Fruit fly (Drosophila melanogaster): ENCODE results near the gene CG6071.

The CG6071 gene

dm6 chr3L:11680298-11680697, 34.5 kb upstream of the CG6071 start, which contains the start of gene CG32085 (continued):
- TF ChIP-seq mirr (GFP tag; optimal IDR thresholded peaks at IDR 0.05) (peak; percentile 10), chn (GFP tag; optimal IDR thresholded peaks at IDR 0.05) (peak; percentile 18), schlank (tag; optimal IDR thresholded peaks at IDR 0.05) (peak; percentile 67), CG2712 (tag; optimal IDR thresholded peaks at IDR 0.05) (peak; percentile 34), Eip74EF (GFP tag; optimal IDR thresholded peaks at IDR 0.05) (no peak), B-H2 (GFP tag; optimal IDR thresholded peaks at IDR 0.05) (peak; percentile 48), CG2129 (GFP tag; IDR thresholded peaks at IDR 0.05; ENCODE audit: partially characterized antibody) (no peak), Mrtf (GFP tag; IDR thresholded peaks at IDR 0.05) (peak; percentile 79), CG4404 (GFP tag; IDR thresholded peaks at IDR 0.05) (peak; percentile 42; the same call in 1 of the 2 replicates), CG1603 (tag; optimal IDR thresholded peaks at IDR 0.05) (no peak), CG15479 (GFP tag; optimal IDR thresholded peaks at IDR 0.05) (no peak), dm (GFP tag; optimal IDR thresholded peaks at IDR 0.05) (peak; percentile 4), CG7786 (GFP tag; optimal IDR thresholded peaks at IDR 0.05) (peak; percentile 62), Mes4 (GFP tag; optimal IDR thresholded peaks at IDR 0.05) (peak; percentile 3), Med (GFP tag) (peak; percentile 95), jigr1 (GFP tag; IDR thresholded peaks at IDR 0.05) (no peak), Dp (GFP tag; optimal IDR thresholded peaks at IDR 0.05) (peak; percentile 12), CG12659 (GFP tag; optimal IDR thresholded peaks at IDR 0.05) (peak; percentile 38), Side (GFP tag; optimal IDR thresholded peaks at IDR 0.05) (peak; percentile 24), Ets97D (GFP tag; optimal IDR thresholded peaks at IDR 0.05) (peak; percentile 17), CG9876 (GFP tag; optimal IDR thresholded peaks at IDR 0.05) (peak; percentile 28), zen (tag; optimal IDR thresholded peaks at IDR 0.05) (no peak), scrt (GFP tag; optimal IDR thresholded peaks at IDR 0.05) (peak; percentile 31), CG14860 (GFP tag; IDR thresholded peaks at IDR 0.05; ENCODE audit: partially characterized antibody) (no peak), CG10431 (GFP tag; optimal IDR thresholded peaks at IDR 0.05) (no peak), Dip3 (GFP tag; optimal IDR thresholded peaks at IDR 0.05) (peak; percentile 41)

- TF ChIP-seq CG5180 (GFP tag; optimal IDR thresholded peaks at IDR 0.05): peak; percentile 91
- TF ChIP-seq pros (GFP tag; optimal IDR thresholded peaks at IDR 0.05): no peak
- no peak for TF ChIP-seq Elba2 (GFP tag; optimal IDR thresholded peaks at IDR 0.05)
- TF ChIP-seq hkb (optimal IDR thresholded peaks at IDR 0.05): no peak
- TF ChIP-seq hkb (GFP tag; IDR thresholded peaks at IDR 0.05): no peak
- no peak for TF ChIP-seq tx (GFP tag; optimal IDR thresholded peaks at IDR 0.05)
- no peak for TF ChIP-seq CG11093 (GFP tag; IDR thresholded peaks at IDR 0.05)
- TF ChIP-seq abd-A (tag; optimal IDR thresholded peaks at IDR 0.05): peak; percentile 22
- no peak for TF ChIP-seq Kr (GFP tag; optimal IDR thresholded peaks at IDR 0.05)
- no peak for TF ChIP-seq CG18262 (tag; optimal IDR thresholded peaks at IDR 0.05)
- TF ChIP-seq sr (GFP tag; IDR thresholded peaks at IDR 0.05): no peak
- no peak for TF ChIP-seq CG11695 (GFP tag; IDR thresholded peaks at IDR 0.05)
- 0 out of 2 replicates have a peak, but pooled peaks have one; percentile 3 for TF ChIP-seq slbo (GFP tag; IDR thresholded peaks at IDR 0.05)
- TF ChIP-seq bigmax (GFP tag; optimal IDR thresholded peaks at IDR 0.05): no peak
- TF ChIP-seq zf30C (GFP tag; optimal IDR thresholded peaks at IDR 0.05): no peak
- no peak; the same call in 1 of the 2 replicates for TF ChIP-seq seq (GFP tag; IDR thresholded peaks at IDR 0.05)
- TF ChIP-seq CG8944 (GFP tag; optimal IDR thresholded peaks at IDR 0.05): no peak
- TF ChIP-seq sob (GFP tag; IDR thresholded peaks at IDR 0.05): 0 out of 2 replicates have a peak, but pooled peaks have one; percentile 36
- TF ChIP-seq Adf1 (GFP tag; IDR thresholded peaks at IDR 0.05): peak; percentile 5; the same call in 1 of the 2 replicates
- no peak for TF ChIP-seq CG8478 (optimal IDR thresholded peaks at IDR 0.05)
- no peak for TF ChIP-seq CG8359 (GFP tag; optimal IDR thresholded peaks at IDR 0.05; ENCODE audit: borderline replicate concordance)
- no peak for TF ChIP-seq CG6791 (GFP tag; IDR thresholded peaks at IDR 0.05; ENCODE audit: partially characterized antibody)
- TF ChIP-seq YL-1 (GFP tag; optimal IDR thresholded peaks at IDR 0.05): no peak
- TF ChIP-seq CHES-1-like (GFP tag; optimal IDR thresholded peaks at IDR 0.05): no peak
- TF ChIP-seq CG13424 (tag; optimal IDR thresholded peaks at IDR 0.05): no peak
- no peak for TF ChIP-seq CoRest (tag; optimal IDR thresholded peaks at IDR 0.05)
Observed at dm6 chr3L:11678313-11678817, 32.5 kb upstream of the CG6071 start.
